Worm (Caenorhabditis elegans) whole organism, midembryonic: ENCODE measurements around the gene pmpl-1.

ENCODE experiments used
- T22C8.4 ChIP-seq: fragments of 200-800 bp; sonication (Bioruptor generic); IDR thresholded peaks from 2 replicates; pipeline ENCODE4 v1.3.6; 2022; ENCODE audit warnings: missing genetic modification characterization, missing compliant biosample characterization
- cog-1 ChIP-seq: sonication (generic microtip); optimal IDR thresholded peaks from 2 replicates; lab custom pipeline; 2016; ENCODE audit warnings: missing genetic modification characterization, missing compliant biosample characterization
- flt-1 ChIP-seq: fragments of 200-800 bp; sonication (Bioruptor generic); IDR thresholded peaks from 2 replicates; pipeline ENCODE4 v1.3.6; 2022; ENCODE audit warnings: missing genetic modification characterization, missing compliant biosample characterization
- klf-2 ChIP-seq: fragments of 200-800 bp; sonication (Bioruptor generic); conservative IDR thresholded peaks from 2 replicates; pipeline ENCODE4 v1.3.6; 2022; ENCODE audit warnings: missing genetic modification reagents, missing genetic modification characterization, missing compliant biosample characterization
- med-1 ChIP-seq: sonication (generic microtip); optimal IDR thresholded peaks from 2 replicates; lab custom pipeline; 2017; ENCODE audit warnings: missing genetic modification characterization, mild to moderate bottlenecking, missing compliant biosample characterization, antibody characterized with exemption, missing genetic modification reagents; ENCODE audit not compliant: insufficient read depth
- ref-1 ChIP-seq: fragments of 200-800 bp; sonication (Bioruptor generic); conservative IDR thresholded peaks from 2 replicates; pipeline ENCODE4 v1.3.6; 2022; ENCODE audit warnings: missing genetic modification reagents, missing genetic modification characterization, missing compliant biosample characterization
- tab-1 ChIP-seq: fragments of 200-800 bp; sonication (Bioruptor generic); IDR thresholded peaks from 2 replicates; pipeline ENCODE4 v1.3.6; 2022; ENCODE audit warnings: missing genetic modification characterization, missing compliant biosample characterization
- ztf-23 ChIP-seq: fragments of 200-800 bp; sonication (Bioruptor generic); IDR thresholded peaks from 2 replicates; pipeline ENCODE4 v1.3.6; 2022; ENCODE audit warnings: missing genetic modification reagents, missing genetic modification characterization, missing compliant biosample characterization
- ztf-29 ChIP-seq: fragments of 200-800 bp; sonication (Bioruptor generic); IDR thresholded peaks from 2 replicates; pipeline ENCODE4 v1.3.6; 2022; ENCODE audit warnings: missing genetic modification reagents, missing genetic modification characterization, missing compliant biosample characterization

The pmpl-1 gene

ce11 chrX:3818856-3819524 is 31.2 kb downstream of the pmpl-1 start:
- no peak for TF ChIP-seq med-1 (GFP tag; lab: Kevin White, UChicago)
- no peak for TF ChIP-seq T22C8.4

DNA sequence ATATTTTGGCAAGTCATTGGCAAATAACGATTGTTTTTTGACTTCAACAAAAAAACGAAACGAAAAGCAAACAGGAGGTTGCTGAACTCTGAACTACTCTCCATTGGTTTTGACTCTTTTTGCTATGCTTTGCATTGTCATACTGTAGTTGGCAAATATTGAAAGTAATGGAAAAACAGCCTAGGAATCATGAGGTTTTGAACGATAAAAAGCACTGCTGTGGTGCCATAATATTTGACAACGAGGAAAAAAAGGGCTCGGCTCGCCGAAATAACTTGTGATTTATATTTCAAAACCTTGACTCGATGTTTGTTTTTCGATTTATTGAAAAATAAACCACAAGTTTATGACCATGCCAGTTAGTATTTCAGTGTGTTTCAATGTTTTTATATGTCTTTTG is 31.9 kb downstream of the pmpl-1 start:
- TF ChIP-seq ztf-23 (GFP tag; lab: Robert Waterston, UW) (no peak), T22C8.4 (no peak), klf-2 (GFP tag; lab: Robert Waterston, UW) (no peak), tab-1 (GFP tag; lab: Robert Waterston, UW) (no peak), ztf-29 (GFP tag; lab: Robert Waterston, UW) (no peak), med-1 (GFP tag; lab: Kevin White, UChicago) (no peak)

DNA sequence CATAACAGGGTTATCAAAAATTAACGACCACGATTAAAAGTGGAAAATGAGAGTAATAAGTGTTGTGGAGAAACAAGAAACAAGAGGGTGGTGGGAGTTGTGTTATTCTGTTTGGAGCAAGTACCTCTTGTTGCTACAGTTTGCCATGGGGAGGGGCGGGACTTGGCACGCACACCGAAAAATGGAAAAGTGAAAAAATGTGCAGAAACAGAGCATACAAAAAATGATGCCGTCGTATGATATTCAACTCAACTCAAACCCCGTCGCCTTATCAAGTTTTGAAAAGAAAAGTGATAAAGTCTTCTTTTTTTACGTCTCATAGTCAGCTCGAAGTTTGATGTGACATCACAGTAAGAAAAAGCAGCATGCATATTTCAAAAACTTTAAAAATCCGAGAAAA is 32.8 kb downstream of the pmpl-1 start:
- TF ChIP-seq med-1 (GFP tag; lab: Kevin White, UChicago) (no peak), cog-1 (tag; lab: Kevin White, UChicago) (no peak), ztf-29 (GFP tag; lab: Robert Waterston, UW) (no peak), klf-2 (GFP tag; lab: Robert Waterston, UW) (no peak), flt-1 (GFP tag; lab: Robert Waterston, UW) (no peak), ztf-23 (GFP tag; lab: Robert Waterston, UW) (no peak), ref-1 (GFP tag; lab: Robert Waterston, UW) (no peak), T22C8.4 (no peak), tab-1 (GFP tag; lab: Robert Waterston, UW) (no peak)

ce11 chrX:3821609-3822008 is 33.8 kb downstream of the pmpl-1 start:
- TF ChIP-seq med-1 (GFP tag; lab: Kevin White, UChicago), result no peak
- TF ChIP-seq cog-1 (tag; lab: Kevin White, UChicago), result no peak
- no peak for TF ChIP-seq flt-1 (GFP tag; lab: Robert Waterston, UW)
- TF ChIP-seq T22C8.4, result no peak
- no peak for TF ChIP-seq tab-1 (GFP tag; lab: Robert Waterston, UW)
- TF ChIP-seq ztf-23 (GFP tag; lab: Robert Waterston, UW), result no peak
- no peak for TF ChIP-seq ref-1 (GFP tag; lab: Robert Waterston, UW)
- no peak for TF ChIP-seq ztf-29 (GFP tag; lab: Robert Waterston, UW)
- no peak for TF ChIP-seq klf-2 (GFP tag; lab: Robert Waterston, UW)

ce11 chrX:3822061-3822460 is 34.2 kb downstream of the pmpl-1 start:
- TF ChIP-seq ref-1 (GFP tag; lab: Robert Waterston, UW) (no peak), flt-1 (GFP tag; lab: Robert Waterston, UW) (no peak), T22C8.4 (no peak), tab-1 (GFP tag; lab: Robert Waterston, UW) (no peak), med-1 (GFP tag; lab: Kevin White, UChicago) (no peak), ztf-29 (GFP tag; lab: Robert Waterston, UW) (no peak), klf-2 (GFP tag; lab: Robert Waterston, UW) (no peak), cog-1 (tag; lab: Kevin White, UChicago) (no peak), ztf-23 (GFP tag; lab: Robert Waterston, UW) (no peak)

DNA sequence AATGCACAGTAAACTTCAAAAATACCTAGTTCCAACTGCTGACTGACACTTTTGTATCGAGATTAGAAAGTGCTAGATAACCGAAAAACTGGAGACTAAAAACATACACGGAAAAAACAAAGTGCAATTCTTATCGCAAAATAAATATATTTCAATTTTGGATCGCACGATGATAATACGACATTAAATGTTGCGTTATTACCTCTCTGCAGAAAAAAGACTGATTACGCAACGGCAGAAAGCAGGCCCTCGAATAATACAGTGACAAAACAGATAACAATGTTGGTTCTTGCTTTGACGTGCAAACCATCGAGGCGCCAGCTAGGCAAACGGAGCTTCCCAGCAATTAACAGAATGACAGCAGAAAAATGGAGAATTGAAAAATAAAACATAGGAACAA is 36.0 kb downstream of the pmpl-1 start:
- TF ChIP-seq klf-2 (GFP tag; lab: Robert Waterston, UW) (no peak), flt-1 (GFP tag; lab: Robert Waterston, UW) (no peak), ztf-23 (GFP tag; lab: Robert Waterston, UW) (no peak)

DNA sequence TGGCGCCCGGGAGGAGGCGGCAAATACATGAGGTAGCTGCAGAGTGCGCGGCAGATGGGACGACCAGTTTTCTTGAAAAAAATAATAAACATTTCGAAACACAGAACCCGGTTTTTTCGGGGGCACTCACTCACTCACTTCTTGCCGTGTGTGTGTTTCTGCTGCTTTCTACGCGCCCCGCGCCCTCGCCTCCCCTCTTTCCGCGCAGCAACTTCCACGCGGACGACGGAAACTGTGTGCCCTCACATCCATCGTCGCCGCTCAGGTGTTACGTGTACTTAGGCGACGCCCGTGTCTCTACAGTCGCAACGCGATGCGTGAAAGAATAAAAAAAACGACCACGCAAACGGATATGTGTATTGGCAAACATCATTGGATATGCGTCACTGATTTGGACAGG is 36.6 kb downstream of the pmpl-1 start:
- TF ChIP-seq flt-1 (GFP tag; lab: Robert Waterston, UW) (peak; percentile 24; the same call in 1 of the 2 replicates), cog-1 (tag; lab: Kevin White, UChicago) (no peak)

DNA sequence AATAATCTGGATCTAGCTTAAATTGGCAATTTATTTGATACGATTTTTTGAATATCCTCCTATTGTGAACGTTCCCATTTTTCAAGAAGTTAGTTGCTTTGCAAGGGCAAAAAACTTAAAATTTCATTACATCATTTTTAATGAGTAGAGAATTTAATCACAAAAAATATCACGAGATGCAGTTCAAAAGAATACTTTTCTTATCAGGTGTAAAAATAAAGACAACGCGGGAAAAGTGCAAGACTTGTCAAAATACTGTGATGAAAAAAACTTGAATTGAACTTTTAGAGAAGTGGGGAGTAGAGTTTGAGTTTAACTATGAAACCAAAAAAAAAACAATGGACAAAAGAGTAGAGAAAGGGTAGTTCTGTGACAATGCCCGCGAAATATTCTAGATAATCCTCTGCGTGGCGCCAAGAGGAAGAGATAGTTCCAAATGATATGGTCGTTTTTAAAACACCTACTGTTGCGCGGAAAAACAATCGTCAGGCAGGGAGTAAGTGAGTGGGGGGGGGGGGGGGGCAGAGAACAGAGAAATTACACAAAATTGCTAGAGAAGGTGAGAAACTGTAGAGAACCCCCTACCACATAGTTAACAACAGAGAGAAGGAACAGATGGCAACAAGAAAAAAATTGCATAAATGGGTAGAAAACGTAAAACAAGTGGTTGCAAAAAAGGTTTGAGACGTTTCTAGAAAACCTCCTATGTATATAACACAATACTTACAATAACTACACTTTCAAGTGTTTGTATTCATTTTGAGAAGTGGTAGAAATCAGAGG is 37.3 kb downstream of the pmpl-1 start:
- TF ChIP-seq ztf-29 (GFP tag; lab: Robert Waterston, UW) (no peak), klf-2 (GFP tag; lab: Robert Waterston, UW) (no peak), ref-1 (GFP tag; lab: Robert Waterston, UW) (no peak), T22C8.4 (no peak), cog-1 (tag; lab: Kevin White, UChicago) (no peak), ztf-23 (GFP tag; lab: Robert Waterston, UW) (no peak), tab-1 (GFP tag; lab: Robert Waterston, UW) (no peak), med-1 (GFP tag; lab: Kevin White, UChicago) (no peak)

DNA sequence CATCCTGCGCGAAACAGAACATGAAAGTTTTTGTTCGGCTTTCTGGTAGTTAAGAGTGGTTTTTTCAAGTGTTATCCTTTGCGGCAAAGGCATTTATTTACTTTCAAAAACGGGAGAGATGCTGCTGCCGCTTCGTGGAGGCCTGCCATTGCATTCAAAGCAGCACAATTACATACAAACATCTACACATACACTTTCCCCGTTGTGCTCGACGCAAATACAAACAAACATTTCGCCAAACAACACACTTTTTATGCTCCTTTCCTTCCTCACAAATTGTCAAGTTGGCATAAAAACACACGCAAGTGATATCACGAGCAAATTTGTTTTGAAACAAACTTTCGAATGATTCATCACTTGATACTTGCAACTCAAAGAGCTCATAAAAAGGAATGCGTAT is 38.3 kb downstream of the pmpl-1 start:
- TF ChIP-seq flt-1 (GFP tag; lab: Robert Waterston, UW) (no peak), klf-2 (GFP tag; lab: Robert Waterston, UW) (no peak), ztf-29 (GFP tag; lab: Robert Waterston, UW) (no peak)

DNA sequence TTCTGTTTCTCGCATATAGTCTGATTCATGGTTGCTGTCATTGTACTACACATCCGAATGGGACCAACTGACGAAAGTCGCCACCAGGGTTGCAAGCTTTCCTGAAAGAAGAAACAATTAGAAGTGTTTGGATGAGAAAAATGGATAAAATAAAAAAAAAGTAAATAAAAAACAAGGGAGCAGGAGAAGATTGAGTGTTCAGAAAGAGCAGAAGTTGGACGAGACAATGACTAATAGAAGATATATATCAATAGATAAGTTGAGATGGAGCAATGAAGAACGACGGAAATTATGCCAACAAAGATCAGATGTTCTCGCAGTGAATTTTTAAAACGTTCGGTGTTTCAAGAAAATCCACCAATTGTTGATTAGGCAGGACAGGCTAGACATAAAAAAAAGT is 39.0 kb downstream of the pmpl-1 start, which contains the start of gene fkh-9:
Gene fkh-9, minus strand, starts transcription at position 101 of the 400 bp plus-strand sequence.
- TF ChIP-seq klf-2 (GFP tag; lab: Robert Waterston, UW) (no peak), T22C8.4 (no peak), cog-1 (tag; lab: Kevin White, UChicago) (no peak), ref-1 (GFP tag; lab: Robert Waterston, UW) (no peak), flt-1 (GFP tag; lab: Robert Waterston, UW) (no peak), ztf-23 (GFP tag; lab: Robert Waterston, UW) (no peak), ztf-29 (GFP tag; lab: Robert Waterston, UW) (no peak), tab-1 (GFP tag; lab: Robert Waterston, UW) (no peak), med-1 (GFP tag; lab: Kevin White, UChicago) (no peak)
